Fruit fly (Drosophila melanogaster) whole organism, embryonic: Measurements from ENCODE around the gene unk.

Source experiments
- C15 ChIP-seq: fragments of 200-800 bp; sonication (Bioruptor generic); IDR thresholded peaks from 3 replicates; pipeline ENCODE4 v1.3.6; 2022; ENCODE audit warnings: missing biosample characterization, missing genetic modification characterization
- CG10431 ChIP-seq: fragments of 200-800 bp; sonication (Bioruptor generic); optimal IDR thresholded peaks from 3 replicates; lab custom pipeline; 2018; ENCODE audit warnings: missing biosample characterization, mild to moderate bottlenecking, missing genetic modification characterization
- CG11398 ChIP-seq: fragments of 200-800 bp; sonication (Bioruptor generic); optimal IDR thresholded peaks from 2 replicates; lab custom pipeline; 2016; ENCODE audit warnings: missing biosample characterization, missing genetic modification characterization
- CG11504 ChIP-seq: fragments of 200-800 bp; sonication (Bioruptor generic); optimal IDR thresholded peaks from 3 replicates; lab custom pipeline; 2019; ENCODE audit warnings: missing biosample characterization, mild to moderate bottlenecking, missing genetic modification characterization, moderate library complexity
- CG11696 ChIP-seq: fragments of 200-800 bp; sonication (Bioruptor generic); IDR thresholded peaks from 2 replicates; pipeline ENCODE4 v1.3.6; 2022; ENCODE audit warnings: missing biosample characterization, missing genetic modification characterization
- CG13775 ChIP-seq: fragments of 200-800 bp; sonication (Bioruptor generic); optimal IDR thresholded peaks from 3 replicates; lab custom pipeline; 2017; ENCODE audit warnings: missing biosample characterization, mild to moderate bottlenecking, missing genetic modification characterization
- CG14710 ChIP-seq: fragments of 200-800 bp; sonication (Bioruptor generic); optimal IDR thresholded peaks from 3 replicates; lab custom pipeline; 2019; ENCODE audit warnings: missing biosample characterization, mild to moderate bottlenecking, missing genetic modification characterization, moderate library complexity
- CG15514 ChIP-seq: fragments of 200-800 bp; sonication (Bioruptor generic); optimal IDR thresholded peaks from 3 replicates; lab custom pipeline; 2017; ENCODE audit warnings: missing biosample characterization, missing genetic modification characterization, mild to moderate bottlenecking, moderate library complexity, missing genetic modification reagents
- CG1603 ChIP-seq: fragments of 200-800 bp; sonication (Bioruptor generic); optimal IDR thresholded peaks from 2 replicates; lab custom pipeline; 2019; ENCODE audit warnings: missing biosample characterization, mild to moderate bottlenecking, missing genetic modification characterization, moderate library complexity
- CG16813 ChIP-seq: fragments of 200-800 bp; sonication (Bioruptor generic); IDR thresholded peaks from 3 replicates; pipeline ENCODE4 v1.3.6; 2022; ENCODE audit warnings: missing biosample characterization, missing genetic modification characterization; ENCODE audit not compliant: partially characterized antibody
- CG17829 ChIP-seq: fragments of 200-800 bp; optimal IDR thresholded peaks from 2 replicates; lab custom pipeline; 2019; ENCODE audit warnings: missing biosample characterization, mild to moderate bottlenecking, missing genetic modification characterization, moderate library complexity
- CG2889 ChIP-seq: fragments of 200-800 bp; sonication (Bioruptor generic); IDR thresholded peaks from 3 replicates; pipeline ENCODE4 v1.3.6; 2022; ENCODE audit warnings: missing biosample characterization, missing genetic modification characterization
- CG6813 ChIP-seq: fragments of 200-800 bp; sonication (Bioruptor generic); optimal IDR thresholded peaks from 2 replicates; lab custom pipeline; 2017; ENCODE audit warnings: missing biosample characterization, missing genetic modification characterization, mild to moderate bottlenecking, moderate library complexity, missing genetic modification reagents
- CG8924 ChIP-seq: fragments of 200-800 bp; optimal IDR thresholded peaks from 3 replicates; lab custom pipeline; 2019; ENCODE audit warnings: missing biosample characterization, mild to moderate bottlenecking, missing genetic modification characterization, moderate library complexity
- Camta ChIP-seq: fragments of 200-800 bp; sonication (Bioruptor generic); optimal IDR thresholded peaks from 2 replicates; lab custom pipeline; 2016; ENCODE audit warnings: missing biosample characterization, missing genetic modification characterization
- E2f1 ChIP-seq: fragments of 200-800 bp; sonication (Bioruptor generic); IDR thresholded peaks from 2 replicates; pipeline ENCODE4 v1.3.6; 2022; ENCODE audit warnings: missing biosample characterization, missing genetic modification characterization
- Fer2 ChIP-seq: fragments of 200-800 bp; sonication (Bioruptor generic); optimal IDR thresholded peaks from 2 replicates; lab custom pipeline; 2018; ENCODE audit warnings: missing biosample characterization, mild to moderate bottlenecking, missing genetic modification characterization, moderate library complexity
- Hr78 ChIP-seq, 2 experiments: fragments of 200-800 bp in 1 of 2; fragments of >200 bp in 1 of 2; sonication (Bioruptor generic) in 1 of 2; optimal IDR thresholded peaks; 2 replicates each; lab custom pipeline; 2017 to 2019; ENCODE audit warnings: missing biosample characterization in 2 of 2, missing genetic modification characterization in 2 of 2, mild to moderate bottlenecking in 1 of 2, moderate library complexity in 1 of 2
- MTF-1 ChIP-seq: fragments of 200-800 bp; sonication (Bioruptor generic); optimal IDR thresholded peaks from 2 replicates; lab custom pipeline; 2018; ENCODE audit warnings: missing biosample characterization, mild to moderate bottlenecking, missing genetic modification characterization, borderline replicate concordance
- Max ChIP-seq: fragments of 200-800 bp; sonication (Bioruptor generic); optimal IDR thresholded peaks from 2 replicates; lab custom pipeline; 2016; ENCODE audit warnings: missing biosample characterization, mild to moderate bottlenecking, missing genetic modification characterization
- Med ChIP-seq: fragments of 200-800 bp; sonication (Bioruptor generic); peaks from one replicate; lab custom pipeline; 2016; ENCODE audit warnings: missing biosample characterization, missing genetic modification characterization, mild to moderate bottlenecking, inconsistent platforms, moderate library complexity
- Nf-YC ChIP-seq: fragments of 200-800 bp; optimal IDR thresholded peaks from 3 replicates; lab custom pipeline; 2019; ENCODE audit warnings: missing biosample characterization, mild to moderate bottlenecking, missing genetic modification characterization, moderate library complexity
- Poxn ChIP-seq: fragments of 200-800 bp; sonication (Bioruptor generic); IDR thresholded peaks from 2 replicates; pipeline ENCODE4 v1.3.6; 2022; ENCODE audit warnings: missing biosample characterization, missing genetic modification characterization
- Sry-δ ChIP-seq: fragments of 200-800 bp; sonication (Bioruptor generic); optimal IDR thresholded peaks from 2 replicates; lab custom pipeline; 2016; ENCODE audit warnings: missing biosample characterization, missing genetic modification characterization
- croc ChIP-seq: fragments of 200-800 bp; sonication (Bioruptor generic); conservative IDR thresholded peaks from 3 replicates; pipeline ENCODE4 v1.3.6; 2022; ENCODE audit warnings: missing biosample characterization, missing genetic modification characterization
- cwo ChIP-seq: fragments of 200-800 bp; sonication (Bioruptor generic); optimal IDR thresholded peaks from 3 replicates; lab custom pipeline; 2017; ENCODE audit warnings: missing biosample characterization, missing genetic modification characterization, mild to moderate bottlenecking, moderate library complexity, missing genetic modification reagents
- disco-r ChIP-seq: fragments of 200-800 bp; sonication (Bioruptor generic); optimal IDR thresholded peaks from 2 replicates; lab custom pipeline; 2016; ENCODE audit warnings: missing biosample characterization, missing genetic modification characterization
- exex ChIP-seq: fragments of 200-800 bp; sonication (Bioruptor generic); optimal IDR thresholded peaks from 4 replicates; lab custom pipeline; 2018; ENCODE audit warnings: missing biosample characterization, mild to moderate bottlenecking, missing genetic modification characterization, moderate library complexity
- ftz-f1 ChIP-seq: fragments of 200-800 bp; sonication (Bioruptor generic); optimal IDR thresholded peaks from 2 replicates; lab custom pipeline; 2016; ENCODE audit warnings: missing biosample characterization, missing genetic modification characterization
- grn ChIP-seq: fragments of 200-800 bp; sonication (Bioruptor generic); optimal IDR thresholded peaks from 3 replicates; lab custom pipeline; 2017; ENCODE audit warnings: missing biosample characterization, missing genetic modification characterization
- ind ChIP-seq: fragments of 200-800 bp; sonication (Bioruptor generic); optimal IDR thresholded peaks from 3 replicates; lab custom pipeline; 2016; ENCODE audit warnings: missing biosample characterization, missing genetic modification characterization
- lbe ChIP-seq: fragments of 200-800 bp; sonication (Bioruptor generic); optimal IDR thresholded peaks from 2 replicates; lab custom pipeline; 2016; ENCODE audit warnings: missing biosample characterization, mild to moderate bottlenecking, missing genetic modification characterization
- lov ChIP-seq, 2 experiments: fragments of 200-800 bp in 1 of 2; fragments of >200 bp in 1 of 2; sonication (Bioruptor generic) in 1 of 2; IDR thresholded peaks in 1 of 2; optimal IDR thresholded peaks in 1 of 2; 2 replicates in 1 of 2; 3 replicates in 1 of 2; pipeline versions ENCODE4 v1.3.6 to Lab custom; 2017 to 2022; ENCODE audit warnings: missing biosample characterization in 1 of 2, missing genetic modification characterization in 1 of 2
- luna ChIP-seq: fragments of 200-800 bp; sonication (Bioruptor generic); optimal IDR thresholded peaks from 2 replicates; lab custom pipeline; 2016; ENCODE audit warnings: missing biosample characterization, missing genetic modification characterization
- p53 ChIP-seq: fragments of 200-800 bp; sonication (Bioruptor generic); optimal IDR thresholded peaks from 2 replicates; lab custom pipeline; 2016; ENCODE audit warnings: missing biosample characterization, missing genetic modification characterization
- sc ChIP-seq, 3 experiments: fragments of >200 bp in 2 of 3; fragments of 200-800 bp in 1 of 3; sonication (Bioruptor generic) in 1 of 3; optimal IDR thresholded peaks; 2 replicates in 2 of 3; 3 replicates in 1 of 3; lab custom pipeline; 2017; ENCODE audit warnings: mild to moderate bottlenecking in 1 of 3, missing biosample characterization in 1 of 3, missing genetic modification characterization in 1 of 3, missing genetic modification reagents in 1 of 3
- sd ChIP-seq: fragments of 200-800 bp; sonication (Bioruptor generic); optimal IDR thresholded peaks from 3 replicates; lab custom pipeline; 2018; ENCODE audit warnings: missing biosample characterization, mild to moderate bottlenecking, missing genetic modification characterization, moderate library complexity
- sim ChIP-seq: fragments of 200-800 bp; sonication (Bioruptor generic); IDR thresholded peaks from 2 replicates; pipeline ENCODE4 v1.3.6; 2022; ENCODE audit warnings: missing biosample characterization, missing genetic modification characterization
- sna ChIP-seq: fragments of 200-800 bp; sonication (Bioruptor generic); IDR thresholded peaks from 2 replicates; pipeline ENCODE4 v1.3.6; 2022; ENCODE audit warnings: missing biosample characterization, missing genetic modification characterization; ENCODE audit not compliant: partially characterized antibody
- sqz ChIP-seq: fragments of 200-800 bp; sonication (Bioruptor generic); optimal IDR thresholded peaks from 3 replicates; lab custom pipeline; 2018; ENCODE audit warnings: missing biosample characterization, mild to moderate bottlenecking, missing genetic modification characterization
- ssp ChIP-seq: fragments of 200-800 bp; sonication (Bioruptor generic); IDR thresholded peaks from 2 replicates; pipeline ENCODE4 v1.3.6; 2022; ENCODE audit warnings: missing biosample characterization, missing genetic modification characterization
- tll ChIP-seq, 2 experiments: fragments of 200-800 bp in 1 of 2; fragments of >200 bp in 1 of 2; sonication (Bioruptor generic) in 1 of 2; optimal IDR thresholded peaks; 2 replicates each; lab custom pipeline; 2017 to 2019; ENCODE audit warnings: missing biosample characterization in 2 of 2, missing genetic modification characterization in 2 of 2, mild to moderate bottlenecking in 1 of 2, moderate library complexity in 1 of 2
- twi ChIP-seq: fragments of 200-800 bp; optimal IDR thresholded peaks from 2 replicates; lab custom pipeline; 2019; ENCODE audit warnings: missing biosample characterization, mild to moderate bottlenecking, missing genetic modification characterization, moderate library complexity
- unc-4 ChIP-seq: fragments of 200-800 bp; sonication (Bioruptor generic); IDR thresholded peaks from 2 replicates; pipeline ENCODE4 v1.3.6; 2022; ENCODE audit warnings: missing biosample characterization, missing genetic modification characterization; ENCODE audit not compliant: partially characterized antibody
- unpg ChIP-seq: fragments of 200-800 bp; sonication (Bioruptor generic); optimal IDR thresholded peaks from 3 replicates; lab custom pipeline; 2018; ENCODE audit warnings: missing biosample characterization, mild to moderate bottlenecking, missing genetic modification characterization, moderate library complexity
- zf30C ChIP-seq: fragments of 200-800 bp; sonication (Bioruptor generic); optimal IDR thresholded peaks from 3 replicates; lab custom pipeline; 2018; ENCODE audit warnings: missing biosample characterization, mild to moderate bottlenecking, missing genetic modification characterization

The unk gene

DNA sequence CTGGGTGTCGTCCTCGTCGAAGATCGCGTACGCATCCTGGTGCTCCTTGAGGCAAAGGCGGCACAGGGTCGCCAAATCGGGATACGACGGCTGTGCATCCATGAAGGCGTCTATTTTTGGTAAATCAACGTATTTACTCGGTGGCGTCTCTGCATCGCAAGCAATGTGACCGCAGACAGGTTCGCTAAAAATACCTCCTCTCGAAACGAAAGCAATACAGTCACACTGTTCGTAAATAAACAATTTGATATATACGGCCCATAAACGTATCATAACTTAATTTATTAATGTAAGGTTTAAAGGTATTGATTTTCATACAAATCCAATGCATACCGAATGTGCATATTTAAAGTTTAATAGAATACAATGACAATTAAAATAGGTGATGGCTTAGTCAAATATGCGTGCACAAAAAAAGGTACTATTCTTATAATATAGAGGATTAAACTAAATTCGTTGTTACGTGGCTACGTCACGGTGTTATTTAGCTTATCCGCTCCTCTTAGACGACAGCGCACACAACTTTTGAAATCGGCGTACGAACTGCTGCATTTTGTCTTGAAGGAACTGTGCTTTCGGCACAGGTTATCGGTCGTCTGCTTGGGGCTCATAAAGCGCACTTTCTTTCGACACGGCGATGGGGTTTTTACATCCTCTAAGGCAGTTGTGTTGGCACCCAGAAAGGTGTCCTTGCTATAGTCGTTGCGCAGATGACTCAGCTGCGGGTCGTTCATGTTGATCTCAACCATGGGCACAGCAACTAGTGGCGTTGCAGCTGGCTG is 31.2 kb downstream of the unk start, which contains the start of gene CG31365 (continued):
- TF ChIP-seq Fer2 (tag; lab: Kevin White, UChicago): no peak
- TF ChIP-seq CG8924 (tag; lab: Kevin White, UChicago): peak; percentile 13
- TF ChIP-seq sna: 0 out of 2 replicates have a peak, but pooled peaks have one; percentile 24
- no peak for TF ChIP-seq twi (tag; lab: Kevin White, UChicago)
- TF ChIP-seq CG14710 (tag; lab: Kevin White, UChicago): peak; percentile 33
- no peak for TF ChIP-seq CG13775
- peak; percentile 40 for TF ChIP-seq CG1603 (tag; lab: Kevin White, UChicago)
- no peak for TF ChIP-seq lov (optimal IDR thresholded peaks at IDR 0.05; lab: Kevin White, UChicago)
- no peak for TF ChIP-seq lov (GFP tag; IDR thresholded peaks at IDR 0.05; lab: Robert Waterston, UW)
- TF ChIP-seq Med (GFP tag; lab: Kevin White, UChicago): peak; percentile 73

- TF ChIP-seq CG11504 (tag; lab: Kevin White, UChicago) (no peak), Camta (no peak), grn (peak; percentile 64), CG10431 (GFP tag; lab: Kevin White, UChicago) (no peak), Nf-YC (peak; percentile 54), sqz (GFP tag; lab: Kevin White, UChicago) (no peak), croc (GFP tag; lab: Robert Waterston, UW) (no peak), sim (GFP tag; lab: Robert Waterston, UW) (no peak), tll (GFP tag; optimal IDR thresholded peaks at IDR 0.05; lab: Kevin White, UChicago) (no peak), ind (GFP tag; lab: Kevin White, UChicago) (no peak), Hr78 (GFP tag; optimal IDR thresholded peaks at IDR 0.05; lab: Kevin White, UChicago) (no peak), CG6813 (GFP tag; lab: Kevin White, UChicago) (no peak), MTF-1 (GFP tag; lab: Kevin White, UChicago) (no peak), CG17829 (tag; lab: Kevin White, UChicago) (no peak), Med (GFP tag; lab: Kevin White, UChicago) (no peak), sd (tag; lab: Kevin White, UChicago) (peak; percentile 32), CG11696 (GFP tag; lab: Robert Waterston, UW) (no peak), lbe (GFP tag; lab: Kevin White, UChicago) (no peak), CG16813 (GFP tag; lab: Robert Waterston, UW) (no peak), C15 (GFP tag; lab: Robert Waterston, UW) (no peak), CG15514 (no peak), E2f1 (GFP tag; lab: Robert Waterston, UW) (no peak), unc-4 (GFP tag; lab: Robert Waterston, UW) (no peak), CG8924 (tag; lab: Kevin White, UChicago) (no peak), unpg (GFP tag; lab: Kevin White, UChicago) (no peak), p53 (GFP tag; lab: Kevin White, UChicago) (no peak), luna (GFP tag; lab: Kevin White, UChicago) (no peak), Max (GFP tag; lab: Kevin White, UChicago) (no peak), ssp (no peak), zf30C (GFP tag; lab: Kevin White, UChicago) (no peak), Poxn (no peak), exex (no peak), disco-r (GFP tag; lab: Kevin White, UChicago) (no peak), Sry-δ (GFP tag; lab: Kevin White, UChicago) (no peak), CG2889 (no peak), cwo (GFP tag; lab: Kevin White, UChicago) (peak; percentile 47), sc (optimal IDR thresholded peaks at IDR 0.05; lab: Kevin White, UChicago) (no peak), sc (GFP tag; optimal IDR thresholded peaks at IDR 0.05; lab: Kevin White, UChicago) (no peak), CG11398 (no peak), ftz-f1 (no peak)
Measured at dm6 chr3R:23120933-23121332, 36.7 kb downstream of the unk start.
